Worm (Caenorhabditis elegans): ENCODE results near the gene twk-8.

DNA sequence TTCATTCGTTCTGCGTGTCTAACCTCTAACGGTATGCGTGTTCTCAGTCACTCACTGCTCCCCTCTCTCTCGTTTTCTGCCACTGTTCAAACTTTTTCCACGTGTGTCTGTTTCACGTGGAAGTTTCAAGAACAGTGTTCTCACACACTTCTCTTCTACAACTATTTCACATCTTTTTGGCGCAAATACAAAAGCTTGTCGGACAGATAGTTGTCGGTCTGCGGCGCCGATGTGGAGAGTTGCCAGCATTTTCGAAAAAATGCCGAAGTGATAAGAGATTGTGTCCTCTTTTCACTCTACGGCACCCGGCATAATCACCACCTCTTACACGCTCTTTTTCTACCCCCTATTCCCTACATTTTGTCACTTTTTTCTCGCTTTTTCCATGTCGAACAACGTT is 36.2 kb downstream of the twk-8 start:
- no peak for TF ChIP-seq ets-7 (tag; optimal IDR thresholded peaks at IDR 0.05)
- no peak for TF ChIP-seq ama-1 (optimal IDR thresholded peaks at IDR 0.05)
- TF ChIP-seq scrt-1 (GFP tag; IDR thresholded peaks at IDR 0.05) = no peak
- no peak for TF ChIP-seq ceh-36 (tag; optimal IDR thresholded peaks at IDR 0.05)
- TF ChIP-seq flt-1 (GFP tag; IDR thresholded peaks at IDR 0.05) = no peak
- TF ChIP-seq tbx-11 (GFP tag; IDR thresholded peaks at IDR 0.05) = no peak
- TF ChIP-seq tbx-37 (GFP tag; conservative IDR thresholded peaks at IDR 0.05) = no peak
- no peak for TF ChIP-seq B0310.2 (tag; optimal IDR thresholded peaks at IDR 0.05)
- no peak for TF ChIP-seq F13C5.2 (tag; optimal IDR thresholded peaks at IDR 0.05)
- no peak for TF ChIP-seq hnd-1 (tag; optimal IDR thresholded peaks at IDR 0.05)
- TF ChIP-seq aly-1 (tag; optimal IDR thresholded peaks at IDR 0.05) = no peak

All from whole organism, early embryonic.